Fruit fly (Drosophila melanogaster) whole organism, adult: ENCODE data around the gene CG11085.

Experiments used
- CG14711 ChIP-seq: fragments of 200-800 bp; sonication (Bioruptor generic); optimal IDR thresholded peaks from 2 replicates; lab custom pipeline; 2018; ENCODE audit warnings: missing biosample characterization, mild to moderate bottlenecking, missing genetic modification characterization, moderate library complexity
- CG33017 ChIP-seq: fragments of 200-800 bp; sonication (Bioruptor generic); optimal IDR thresholded peaks from 2 replicates; lab custom pipeline; 2018; ENCODE audit warnings: missing biosample characterization, mild to moderate bottlenecking, missing genetic modification characterization, moderate library complexity
- CG7101 ChIP-seq: fragments of 200-800 bp; sonication (Bioruptor generic); optimal IDR thresholded peaks from 2 replicates; lab custom pipeline; 2018; ENCODE audit warnings: missing biosample characterization, mild to moderate bottlenecking, missing genetic modification characterization, moderate library complexity
- Crg-1 ChIP-seq: fragments of 200-800 bp; sonication (Bioruptor generic); optimal IDR thresholded peaks from 2 replicates; lab custom pipeline; 2016; ENCODE audit warnings: missing biosample characterization, missing genetic modification characterization
- kay ChIP-seq: fragments of 200-800 bp; sonication (Bioruptor generic); peaks from one replicate; lab custom pipeline; 2016; ENCODE audit warnings: missing biosample characterization, missing genetic modification characterization, borderline replicate concordance

- TF ChIP-seq CG14711 (tag; lab: Kevin White, UChicago) (no peak), CG7101 (tag; lab: Kevin White, UChicago) (no peak), CG33017 (tag; lab: Kevin White, UChicago) (no peak), Crg-1 (GFP tag; lab: Kevin White, UChicago) (no peak), kay (GFP tag; lab: Kevin White, UChicago) (peak; percentile 11)
These were observed 37.8 kb upstream of the CG11085 start for dm6 chrX:12578328-12578700.
